Worm (Caenorhabditis elegans) whole organism, mixed stage, embryonic: ENCODE data around the gene F26F4.2.

Experiments
- drap-1 ChIP-seq: fragments of 200-800 bp; sonication (Bioruptor generic); optimal IDR thresholded peaks from 3 replicates; lab custom pipeline; 2018; ENCODE audit warnings: mild to moderate bottlenecking, missing genetic modification characterization, missing compliant biosample characterization
- nhr-28 ChIP-seq: fragments of 150-350 bp; optimal IDR thresholded peaks from 2 replicates; lab custom pipeline; 2014; ENCODE audit warnings: missing biosample characterization, missing genetic modification characterization
- tbx-8 ChIP-seq: fragments of 200-800 bp; sonication (Bioruptor generic); optimal IDR thresholded peaks from 2 replicates; lab custom pipeline; 2018; ENCODE audit warnings: mild to moderate bottlenecking, missing genetic modification characterization, moderate library complexity, missing compliant biosample characterization

DNA sequence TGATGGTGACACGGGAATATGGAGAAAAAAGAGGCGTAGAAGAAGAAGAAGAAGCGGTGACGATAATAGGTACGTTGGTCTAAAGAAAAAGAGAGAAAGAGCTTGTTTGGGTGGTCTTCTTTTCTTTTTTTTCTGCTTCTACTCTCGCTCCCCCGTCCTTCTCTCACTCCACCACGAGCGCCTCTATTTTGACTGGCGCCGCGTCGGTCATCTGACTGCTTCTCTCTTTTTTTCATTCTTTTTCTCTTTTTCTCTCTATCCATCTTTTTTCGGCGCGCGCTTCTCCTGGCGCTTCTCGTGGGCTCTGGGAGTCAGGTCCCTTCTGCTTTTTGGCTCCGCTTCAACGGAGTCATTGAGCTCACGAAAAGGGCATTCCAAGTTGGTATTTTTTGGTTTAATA is 39.3 kb downstream of the F26F4.2 start:
- TF ChIP-seq tbx-8 (GFP tag; lab: Kevin White, UChicago) = no peak
- no peak for TF ChIP-seq drap-1 (GFP tag; lab: Kevin White, UChicago)
- TF ChIP-seq nhr-28 (tag; lab: Kevin White, UChicago) = no peak
